Worm (Caenorhabditis elegans): ENCODE data around the gene C01G10.6.

The C01G10.6 gene

ce11 chrV:15072738-15073137, 14.7 kb upstream of the C01G10.6 start:
- TF ChIP-seq alr-1 (tag; optimal IDR thresholded peaks at IDR 0.05) (no peak), ama-1 (optimal IDR thresholded peaks at IDR 0.05) (no peak), nhr-23 (tag; optimal IDR thresholded peaks at IDR 0.05) (no peak), sem-4 (tag; optimal IDR thresholded peaks at IDR 0.05) (no peak), C34F6.9 (tag; optimal IDR thresholded peaks at IDR 0.05) (no peak), mbf-1 (tag; optimal IDR thresholded peaks at IDR 0.05) (no peak), fos-1 (tag; optimal IDR thresholded peaks at IDR 0.05) (no peak), elt-3 (tag; optimal IDR thresholded peaks at IDR 0.05) (no peak), ceh-16 (tag; optimal IDR thresholded peaks at IDR 0.05) (no peak), zag-1 (tag; optimal IDR thresholded peaks at IDR 0.05) (no peak), nhr-21 (tag; optimal IDR thresholded peaks at IDR 0.05) (no peak), unc-55 (GFP tag; optimal IDR thresholded peaks at IDR 0.05) (no peak), Y55F3AM.14 (GFP tag; optimal IDR thresholded peaks at IDR 0.05) (no peak), skn-1 (tag; optimal IDR thresholded peaks at IDR 0.05) (no peak)

DNA sequence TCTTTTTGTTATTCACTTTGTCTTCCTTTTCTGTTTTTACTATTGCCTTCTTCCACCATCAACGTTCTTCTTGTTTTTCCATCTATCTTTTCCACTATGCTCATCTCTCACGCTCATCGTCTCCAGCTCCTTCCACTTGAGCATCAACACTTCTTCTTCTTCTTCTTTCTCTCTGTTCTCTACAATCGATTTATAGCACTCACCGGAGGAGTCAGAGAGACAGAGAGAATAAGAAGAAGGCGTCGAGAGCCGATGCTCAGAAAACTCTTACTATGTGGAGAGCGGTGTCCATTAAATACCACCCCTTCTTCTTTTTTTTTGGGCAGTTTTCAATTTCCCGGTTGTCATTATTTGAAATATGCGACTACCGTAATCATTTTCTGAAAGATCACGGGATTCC, 12.5 kb upstream of the C01G10.6 start:
- TF ChIP-seq zag-1 (tag; optimal IDR thresholded peaks at IDR 0.05) (peak; percentile 45), nhr-77 (tag; optimal IDR thresholded peaks at IDR 0.05) (no peak), nhr-237 (tag; optimal IDR thresholded peaks at IDR 0.05) (no peak), egl-27 (tag; optimal IDR thresholded peaks at IDR 0.05) (no peak), unc-55 (GFP tag; optimal IDR thresholded peaks at IDR 0.05) (peak; percentile 82), ztf-4 (tag; optimal IDR thresholded peaks at IDR 0.05) (no peak), C34F6.9 (tag; optimal IDR thresholded peaks at IDR 0.05) (peak; percentile 62), sem-4 (tag; optimal IDR thresholded peaks at IDR 0.05) (no peak), nhr-129 (tag; optimal IDR thresholded peaks at IDR 0.05) (peak; percentile 52), blmp-1 (tag; optimal IDR thresholded peaks at IDR 0.05; ENCODE audit: insufficient read depth) (no peak), ztf-1 (GFP tag; conservative IDR thresholded peaks at IDR 0.05) (no peak), crh-2 (tag; optimal IDR thresholded peaks at IDR 0.05) (peak; percentile 32), lsy-2 (tag; optimal IDR thresholded peaks at IDR 0.05) (peak in 1 of 2 experiments; percentile 35), elt-1 (tag; optimal IDR thresholded peaks at IDR 0.05) (no peak), gmeb-1 (tag; optimal IDR thresholded peaks at IDR 0.05) (no peak), mbf-1 (tag; optimal IDR thresholded peaks at IDR 0.05) (no peak), fos-1 (tag; optimal IDR thresholded peaks at IDR 0.05) (no peak), nhr-10 (tag; optimal IDR thresholded peaks at IDR 0.05) (no peak), sma-9 (GFP tag; optimal IDR thresholded peaks at IDR 0.05) (peak; percentile 39), sma-9 (tag; optimal IDR thresholded peaks at IDR 0.05) (no peak), mab-5 (tag; optimal IDR thresholded peaks at IDR 0.05) (peak; percentile 11), peb-1 (tag; optimal IDR thresholded peaks at IDR 0.05) (no peak)

DNA sequence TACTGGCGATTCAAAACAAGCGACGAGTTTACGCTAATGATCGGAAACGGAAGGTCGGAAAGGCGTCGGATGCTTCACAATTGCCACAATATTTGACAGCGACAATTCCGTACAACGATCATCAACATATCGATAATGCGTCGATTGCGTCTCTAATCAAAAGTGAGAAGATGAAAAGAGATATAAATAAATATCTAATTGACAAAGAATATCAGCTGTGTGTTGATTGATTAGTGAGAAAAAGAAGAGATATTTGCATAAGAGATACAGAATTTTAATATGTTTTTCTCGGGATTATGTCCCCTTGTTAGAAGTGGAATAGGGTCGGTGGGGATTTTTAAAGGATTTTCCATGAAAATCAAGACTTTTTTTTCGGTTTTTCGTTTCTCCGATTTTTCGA, 8.9 kb upstream of the C01G10.6 start:
- no peak for TF ChIP-seq nhr-129 (tag; optimal IDR thresholded peaks at IDR 0.05)
- no peak for TF ChIP-seq nhr-237 (tag; optimal IDR thresholded peaks at IDR 0.05)
- TF ChIP-seq nhr-25 (tag; optimal IDR thresholded peaks at IDR 0.05): no peak
- TF ChIP-seq dmd-4 (tag; optimal IDR thresholded peaks at IDR 0.05): no peak
- TF ChIP-seq mbf-1 (tag; optimal IDR thresholded peaks at IDR 0.05): no peak
- TF ChIP-seq nhr-10 (tag; optimal IDR thresholded peaks at IDR 0.05): no peak
- no peak for TF ChIP-seq sma-9 (GFP tag; optimal IDR thresholded peaks at IDR 0.05)
- TF ChIP-seq sma-9 (tag; optimal IDR thresholded peaks at IDR 0.05): no peak

DNA sequence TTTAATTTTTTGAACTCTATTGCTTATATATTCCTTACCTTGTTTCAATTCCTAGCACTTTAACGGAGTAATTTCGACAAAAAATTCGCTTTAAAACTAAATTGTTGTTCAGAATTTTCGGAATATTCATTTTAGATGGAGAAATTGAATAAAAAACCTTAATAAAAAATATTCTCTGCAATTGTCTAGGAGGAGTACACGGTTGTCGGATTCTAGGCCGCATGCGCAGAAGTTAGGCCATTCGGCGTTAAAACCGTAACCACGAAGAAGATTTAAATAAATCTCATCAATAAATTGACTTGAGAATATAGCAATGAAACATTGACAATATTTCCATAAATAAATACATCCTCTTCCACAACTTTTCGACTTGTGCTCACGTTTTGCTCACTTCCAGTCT, 5.2 kb upstream of the C01G10.6 start, which contains the start of the genes C01G10.10 and C01G10.9:
TSS of gene C01G10.10 (minus strand) at position 151 of the 400 bp plus-strand sequence.
TSS of gene C01G10.9 (plus strand) at position 240 of the 400 bp plus-strand sequence.
- TF ChIP-seq gmeb-1 (tag; optimal IDR thresholded peaks at IDR 0.05) (peak; percentile 47), sma-9 (GFP tag; optimal IDR thresholded peaks at IDR 0.05) (peak; percentile 82), sma-9 (tag; optimal IDR thresholded peaks at IDR 0.05) (no peak), lin-11 (tag; optimal IDR thresholded peaks at IDR 0.05) (no peak), R02D3.7 (tag; optimal IDR thresholded peaks at IDR 0.05) (no peak), ceh-16 (tag; optimal IDR thresholded peaks at IDR 0.05) (peak; percentile 13), sem-4 (tag; optimal IDR thresholded peaks at IDR 0.05) (peak; percentile 41), unc-55 (GFP tag; optimal IDR thresholded peaks at IDR 0.05) (peak; percentile 47), elt-3 (tag; optimal IDR thresholded peaks at IDR 0.05) (no peak), nhr-23 (tag; optimal IDR thresholded peaks at IDR 0.05) (no peak), fos-1 (tag; optimal IDR thresholded peaks at IDR 0.05) (peak; percentile 9), mbf-1 (tag; optimal IDR thresholded peaks at IDR 0.05) (no peak), blmp-1 (tag; optimal IDR thresholded peaks at IDR 0.05; ENCODE audit: insufficient read depth) (no peak), lin-39 (tag; optimal IDR thresholded peaks at IDR 0.05) (no peak), nhr-25 (tag; optimal IDR thresholded peaks at IDR 0.05) (peak; percentile 46), aly-2 (tag; optimal IDR thresholded peaks at IDR 0.05) (no peak), lsy-2 (tag; optimal IDR thresholded peaks at IDR 0.05) (peak; percentile 13 to 75), snpc-4 (tag; optimal IDR thresholded peaks at IDR 0.05) (peak; percentile 50), crh-2 (tag; optimal IDR thresholded peaks at IDR 0.05) (peak; percentile 45), F13H6.1 (tag; optimal IDR thresholded peaks at IDR 0.05) (peak; percentile 73), sma-3 (GFP tag; optimal IDR thresholded peaks at IDR 0.05) (peak; percentile 68), C34F6.9 (tag; optimal IDR thresholded peaks at IDR 0.05) (peak; percentile 64), nhr-11 (tag; optimal IDR thresholded peaks at IDR 0.05) (no peak), ZK546.5 (tag; optimal IDR thresholded peaks at IDR 0.05) (no peak), lin-13 (GFP tag; optimal IDR thresholded peaks at IDR 0.05) (peak; percentile 51)

Measured in whole organism, L2 larva.